Fruit fly (Drosophila melanogaster) Kc167 (cell line): Measurements from ENCODE around the gene BORCS6.

Experiments
- h ChIP-seq: fragments of >200 bp; optimal IDR thresholded peaks from 3 replicates; lab custom pipeline; 2018; ENCODE audit warnings: missing external identifiers
- psq ChIP-seq: fragments of >200 bp; optimal IDR thresholded peaks from 2 replicates; lab custom pipeline; 2017; ENCODE audit warnings: missing external identifiers

DNA sequence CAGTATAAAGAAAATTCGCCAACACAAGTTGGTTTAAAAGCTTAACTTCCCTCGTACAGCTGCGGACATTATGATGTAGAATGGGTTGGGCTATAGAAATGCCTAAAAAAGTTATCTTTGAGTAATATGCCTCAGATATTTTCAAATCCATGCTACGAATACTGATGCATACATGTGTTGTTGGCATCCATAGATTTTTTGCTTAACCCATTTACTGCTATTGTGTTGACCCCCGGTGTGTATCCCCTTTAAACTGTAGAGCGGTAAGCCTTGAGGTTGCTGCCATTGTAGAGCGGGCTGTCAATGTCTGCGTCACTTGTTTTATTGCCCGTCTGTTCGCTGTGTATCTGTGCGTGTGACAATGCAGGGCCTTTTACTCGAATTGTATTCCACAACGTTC lies 12.3 kb downstream of the BORCS6 start:
- TF ChIP-seq psq (lab: Kevin White, UChicago), result no peak
- no peak for TF ChIP-seq h (lab: Kevin White, UChicago)
